Worm (Caenorhabditis elegans): ENCODE results near the gene F32F2.4.

ce11 chrV:13312210-13312676 is 36.2 kb downstream of the F32F2.4 start, which contains the start of gene nasp-2:
- TF ChIP-seq ztf-23 (GFP tag; IDR thresholded peaks at IDR 0.05) (no peak), flt-1 (GFP tag; IDR thresholded peaks at IDR 0.05) (no peak)
